Worm (Caenorhabditis elegans) whole organism, young adult: ENCODE results near the gene lact-2.

Experiments used
- C06A6.2 ChIP-seq: fragments of 200-800 bp; sonication (Bioruptor generic); conservative IDR thresholded peaks from 2 replicates; pipeline ENCODE4 v1.3.6; 2022; ENCODE audit warnings: missing genetic modification characterization, missing compliant biosample characterization
- F33H1.4 ChIP-seq: fragments of 200-800 bp; sonication (Bioruptor generic); IDR thresholded peaks from 2 replicates; pipeline ENCODE4 v1.3.6; 2022; ENCODE audit warnings: missing genetic modification reagents, missing genetic modification characterization, missing compliant biosample characterization
- F37B4.10 ChIP-seq: fragments of 200-800 bp; sonication (Bioruptor generic); IDR thresholded peaks from 2 replicates; pipeline ENCODE4 v1.3.6; 2022; ENCODE audit warnings: missing genetic modification characterization, missing compliant biosample characterization
- F39B2.1 ChIP-seq: fragments of 200-800 bp; sonication (Bioruptor generic); IDR thresholded peaks from 2 replicates; pipeline ENCODE4 v1.3.6; 2022; ENCODE audit warnings: missing genetic modification reagents, missing genetic modification characterization, missing compliant biosample characterization
- F52B5.7 ChIP-seq: sonication (generic microtip); optimal IDR thresholded peaks from 2 replicates; lab custom pipeline; 2016; ENCODE audit warnings: mild to moderate bottlenecking, missing genetic modification characterization, missing compliant biosample characterization
- F55B11.4 ChIP-seq: sonication (generic microtip); optimal IDR thresholded peaks from 2 replicates; lab custom pipeline; 2016; ENCODE audit warnings: missing compliant biosample characterization, missing genetic modification characterization, borderline replicate concordance; ENCODE audit not compliant: insufficient read depth
- Y53G8AR.9 ChIP-seq: fragments of 200-800 bp; sonication (Bioruptor generic); conservative IDR thresholded peaks from 2 replicates; pipeline ENCODE4 v1.3.6; 2022; ENCODE audit warnings: missing genetic modification reagents, missing genetic modification characterization, missing compliant biosample characterization
- Y79H2A.3 ChIP-seq: fragments of 200-800 bp; sonication (Bioruptor generic); conservative IDR thresholded peaks from 2 replicates; pipeline ENCODE4 v1.3.6; 2022; ENCODE audit warnings: missing genetic modification reagents, missing genetic modification characterization, missing compliant biosample characterization
- akir-1 ChIP-seq: fragments of 200-800 bp; sonication (Bioruptor generic); optimal IDR thresholded peaks from 2 replicates; lab custom pipeline; 2018; ENCODE audit warnings: mild to moderate bottlenecking, missing genetic modification characterization, moderate library complexity, missing compliant biosample characterization
- aptf-3 ChIP-seq: fragments of 200-800 bp; sonication (Bioruptor generic); IDR thresholded peaks from 2 replicates; pipeline ENCODE4 v1.3.6; 2022; ENCODE audit warnings: missing genetic modification characterization, missing compliant biosample characterization
- attf-6 ChIP-seq: fragments of 200-800 bp; sonication (Bioruptor generic); IDR thresholded peaks from 2 replicates; pipeline ENCODE4 v1.3.6; 2022; ENCODE audit warnings: missing genetic modification reagents, missing genetic modification characterization, missing compliant biosample characterization
- bed-2 ChIP-seq: fragments of 200-800 bp; sonication (Bioruptor generic); IDR thresholded peaks from 2 replicates; pipeline ENCODE4 v1.3.6; 2022; ENCODE audit warnings: missing genetic modification reagents, missing genetic modification characterization, missing compliant biosample characterization
- ccch-3 ChIP-seq: fragments of 200-800 bp; sonication (Bioruptor generic); optimal IDR thresholded peaks from 2 replicates; lab custom pipeline; 2018; ENCODE audit warnings: mild to moderate bottlenecking, missing genetic modification characterization, missing compliant biosample characterization
- cebp-2 ChIP-seq: fragments of 200-800 bp; sonication (Bioruptor generic); IDR thresholded peaks from 2 replicates; pipeline ENCODE4 v1.3.6; 2022; ENCODE audit warnings: missing genetic modification characterization, missing compliant biosample characterization
- ceh-58 ChIP-seq: fragments of 200-800 bp; sonication (Bioruptor generic); IDR thresholded peaks from 2 replicates; pipeline ENCODE4 v1.3.6; 2022; ENCODE audit warnings: missing genetic modification characterization, missing compliant biosample characterization
- chd-7 ChIP-seq: sonication (generic microtip); optimal IDR thresholded peaks from 2 replicates; lab custom pipeline; 2016; ENCODE audit warnings: mild to moderate bottlenecking, missing genetic modification characterization, moderate library complexity, missing compliant biosample characterization
- dox-1 ChIP-seq: fragments of 200-800 bp; sonication (Bioruptor generic); IDR thresholded peaks from 2 replicates; pipeline ENCODE4 v1.3.6; 2022; ENCODE audit warnings: missing genetic modification reagents, missing genetic modification characterization, missing compliant biosample characterization
- dpl-1 ChIP-seq: fragments of 150-350 bp; optimal IDR thresholded peaks from 2 replicates; lab custom pipeline; 2014; ENCODE audit warnings: missing biosample characterization, missing genetic modification reagents, missing genetic modification characterization
- egl-18 ChIP-seq: fragments of 200-800 bp; sonication (Bioruptor generic); IDR thresholded peaks from 2 replicates; pipeline ENCODE4 v1.3.6; 2022; ENCODE audit warnings: missing genetic modification reagents, missing genetic modification characterization, missing compliant biosample characterization
- him-1 ChIP-seq: sonication (generic microtip); optimal IDR thresholded peaks from 2 replicates; lab custom pipeline; 2016; ENCODE audit warnings: missing genotype, missing genetic modification reagents, missing genetic modification characterization, missing compliant biosample characterization
- hlh-12 ChIP-seq: sonication (generic microtip); optimal IDR thresholded peaks from 2 replicates; lab custom pipeline; 2016; ENCODE audit warnings: missing genetic modification characterization, missing compliant biosample characterization
- hlh-26 ChIP-seq: fragments of 200-800 bp; sonication (Bioruptor generic); conservative IDR thresholded peaks from 2 replicates; pipeline ENCODE4 v1.3.6; 2022; ENCODE audit warnings: missing genetic modification reagents, missing genetic modification characterization, missing compliant biosample characterization
- lin-26 ChIP-seq: fragments of 200-800 bp; sonication (Bioruptor generic); IDR thresholded peaks from 2 replicates; pipeline ENCODE4 v1.3.6; 2022; ENCODE audit warnings: missing genetic modification reagents, missing genetic modification characterization, missing compliant biosample characterization
- lin-35 ChIP-seq, 3 experiments: fragments of 150-350 bp in 2 of 3; sonication (generic microtip) in 1 of 3; optimal IDR thresholded peaks; 2 replicates each; lab custom pipeline; 2014 to 2018; ENCODE audit warnings: missing biosample characterization in 3 of 3, missing genetic modification characterization in 3 of 3, missing genetic modification reagents in 3 of 3
- lsl-1 ChIP-seq: fragments of 200-800 bp; sonication (Bioruptor generic); optimal IDR thresholded peaks from 2 replicates; lab custom pipeline; 2018; ENCODE audit warnings: mild to moderate bottlenecking, missing genetic modification characterization, moderate library complexity, missing compliant biosample characterization
- lsy-27 ChIP-seq: sonication (generic microtip); optimal IDR thresholded peaks from 2 replicates; lab custom pipeline; 2017; ENCODE audit warnings: missing genetic modification characterization, mild to moderate bottlenecking, missing compliant biosample characterization, antibody characterized with exemption, missing genotype, borderline replicate concordance; ENCODE audit not compliant: insufficient read depth
- madf-10 ChIP-seq: sonication (generic microtip); optimal IDR thresholded peaks from 2 replicates; lab custom pipeline; 2016; ENCODE audit warnings: mild to moderate bottlenecking, missing genetic modification characterization, missing compliant biosample characterization
- madf-8 ChIP-seq: fragments of 200-800 bp; sonication (Bioruptor generic); conservative IDR thresholded peaks from 2 replicates; pipeline ENCODE4 v1.3.6; 2022; ENCODE audit warnings: missing genetic modification reagents, missing genetic modification characterization, missing compliant biosample characterization
- mcd-1 ChIP-seq: fragments of 200-800 bp; sonication (Bioruptor generic); IDR thresholded peaks from 2 replicates; pipeline ENCODE4 v1.3.6; 2022; ENCODE audit warnings: missing genetic modification reagents, missing genetic modification characterization, missing compliant biosample characterization
- mes-4 ChIP-seq: sonication (generic microtip); optimal IDR thresholded peaks from 2 replicates; lab custom pipeline; 2016; ENCODE audit warnings: missing genotype, missing genetic modification characterization, missing compliant biosample characterization
- mxl-1 ChIP-seq: sonication (generic microtip); optimal IDR thresholded peaks from 2 replicates; lab custom pipeline; 2016; ENCODE audit warnings: missing genetic modification characterization, missing compliant biosample characterization
- nfya-1 ChIP-seq: sonication (generic microtip); optimal IDR thresholded peaks from 2 replicates; lab custom pipeline; 2017; ENCODE audit warnings: antibody characterized with exemption, missing compliant biosample characterization, missing genetic modification characterization, borderline replicate concordance; ENCODE audit not compliant: insufficient read depth
- nfya-2 ChIP-seq: fragments of 200-800 bp; sonication (Bioruptor generic); IDR thresholded peaks from 2 replicates; pipeline ENCODE4 v1.3.6; 2022; ENCODE audit warnings: missing genetic modification reagents, missing genetic modification characterization, missing compliant biosample characterization
- nhr-120 ChIP-seq: fragments of 200-800 bp; sonication (Bioruptor generic); IDR thresholded peaks from 2 replicates; pipeline ENCODE4 v1.3.6; 2022; ENCODE audit warnings: missing genetic modification characterization, missing compliant biosample characterization
- nhr-179 ChIP-seq: sonication (generic microtip); optimal IDR thresholded peaks from 2 replicates; lab custom pipeline; 2016; ENCODE audit warnings: mild to moderate bottlenecking, missing genetic modification characterization, missing compliant biosample characterization
- nhr-90 ChIP-seq: sonication (generic microtip); optimal IDR thresholded peaks from 2 replicates; lab custom pipeline; 2016; ENCODE audit warnings: missing genotype, mild to moderate bottlenecking, missing genetic modification characterization, missing compliant biosample characterization
- pbrm-1 ChIP-seq: fragments of 200-800 bp; sonication (Bioruptor generic); IDR thresholded peaks from 2 replicates; pipeline ENCODE4 v1.3.6; 2022; ENCODE audit warnings: missing genetic modification reagents, missing genetic modification characterization, missing compliant biosample characterization
- rec-8 ChIP-seq, 2 experiments: sonication (generic microtip); optimal IDR thresholded peaks; 2 replicates each; lab custom pipeline; 2016; ENCODE audit warnings: mild to moderate bottlenecking in 2 of 2, missing genetic modification characterization in 2 of 2, missing genetic modification reagents in 2 of 2, missing genotype in 2 of 2, missing biosample characterization in 1 of 2, missing compliant biosample characterization in 1 of 2, moderate library complexity in 1 of 2
- sea-2 ChIP-seq: fragments of 200-800 bp; sonication (Bioruptor generic); IDR thresholded peaks from 2 replicates; pipeline ENCODE4 v1.3.6; 2022; ENCODE audit warnings: missing genetic modification characterization, missing compliant biosample characterization
- snpc-1.1 ChIP-seq: sonication (generic microtip); optimal IDR thresholded peaks from 2 replicates; lab custom pipeline; 2017; ENCODE audit warnings: missing genetic modification characterization, mild to moderate bottlenecking, missing compliant biosample characterization, antibody characterized with exemption, moderate library complexity, missing genotype, missing genetic modification reagents; ENCODE audit not compliant: insufficient read depth
- snpc-4 ChIP-seq, 5 experiments: fragments of 150-350 bp in 1 of 5; sonication (generic microtip) in 4 of 5; optimal IDR thresholded peaks; 2 replicates each; lab custom pipeline; 2014 to 2018; ENCODE audit warnings: missing genetic modification characterization in 5 of 5, missing biosample characterization in 3 of 5, antibody characterized with exemption in 2 of 5, mild to moderate bottlenecking in 2 of 5, missing compliant biosample characterization in 2 of 5, missing genotype in 2 of 5, moderate library complexity in 2 of 5, missing genetic modification reagents in 1 of 5
- tlf-1 ChIP-seq: fragments of 200-800 bp; sonication (Bioruptor generic); optimal IDR thresholded peaks from 2 replicates; lab custom pipeline; 2018; ENCODE audit warnings: mild to moderate bottlenecking, missing genetic modification characterization, missing compliant biosample characterization
- unc-130 ChIP-seq: sonication (generic microtip); optimal IDR thresholded peaks from 2 replicates; lab custom pipeline; 2016; ENCODE audit warnings: missing genetic modification reagents, missing genetic modification characterization, missing compliant biosample characterization
- zim-3 ChIP-seq: sonication (generic microtip); optimal IDR thresholded peaks from 2 replicates; lab custom pipeline; 2017; ENCODE audit warnings: mild to moderate bottlenecking, missing genetic modification characterization, moderate library complexity, missing compliant biosample characterization
- ztf-28 ChIP-seq: fragments of 200-800 bp; sonication (Bioruptor generic); IDR thresholded peaks from 2 replicates; pipeline ENCODE4 v1.3.6; 2022; ENCODE audit warnings: missing genetic modification reagents, missing genetic modification characterization, missing compliant biosample characterization
- ztf-6 ChIP-seq: fragments of 200-800 bp; sonication (Bioruptor generic); IDR thresholded peaks from 2 replicates; pipeline ENCODE4 v1.3.6; 2022; ENCODE audit warnings: missing genetic modification reagents, missing genetic modification characterization, missing compliant biosample characterization

Gene lact-2

ce11 chrII:10098428-10098827 lies 3.8 kb downstream of the lact-2 start (continued):
- TF ChIP-seq pbrm-1 (0 out of 2 replicates have a peak, but pooled peaks have one; percentile 17), attf-6 (no peak), F52B5.7 (tag; lab: Kevin White, UChicago) (peak; percentile 51)

ce11 chrII:10099072-10099471 lies 4.4 kb downstream of the lact-2 start:
- TF ChIP-seq bed-2 (GFP tag; lab: Robert Waterston, UW) (no peak), dpl-1 (GFP tag; lab: Kevin White, UChicago) (no peak), egl-18 (GFP tag; lab: Robert Waterston, UW) (no peak), lin-26 (GFP tag; lab: Robert Waterston, UW) (no peak), snpc-1.1 (tag; lab: Kevin White, UChicago) (no peak), madf-10 (tag; lab: Kevin White, UChicago) (no peak), lsy-27 (no peak), him-1 (no peak), F37B4.10 (GFP tag; lab: Robert Waterston, UW) (no peak), akir-1 (GFP tag; lab: Kevin White, UChicago) (no peak), nfya-2 (GFP tag; lab: Robert Waterston, UW) (no peak), hlh-12 (no peak), tlf-1 (no peak), ztf-28 (no peak), lsl-1 (GFP tag; lab: Kevin White, UChicago) (no peak), ztf-6 (no peak), F33H1.4 (GFP tag; lab: Robert Waterston, UW) (no peak), nhr-90 (tag; lab: Kevin White, UChicago) (no peak)

ce11 chrII:10099804-10100360 lies 5.2 kb downstream of the lact-2 start, which contains the start of the genes pas-7 and puf-12:
TSS of gene pas-7 (minus strand) at chrII:10099854.
TSS of gene puf-12 (plus strand) at chrII:10100310.
- TF ChIP-seq F39B2.1 (GFP tag; lab: Robert Waterston, UW) (no peak), mcd-1 (GFP tag; lab: Robert Waterston, UW) (no peak), F33H1.4 (GFP tag; lab: Robert Waterston, UW) (peak; percentile 69), unc-130 (GFP tag; lab: Kevin White, UChicago) (no peak), pbrm-1 (no peak), madf-8 (no peak), ceh-58 (GFP tag; lab: Robert Waterston, UW) (no peak), nfya-1 (tag; lab: Kevin White, UChicago) (no peak), zim-3 (tag; lab: Kevin White, UChicago) (no peak), nhr-120 (no peak), F52B5.7 (tag; lab: Kevin White, UChicago) (no peak), cebp-2 (no peak), nhr-90 (tag; lab: Kevin White, UChicago) (no peak), chd-7 (no peak), F55B11.4 (tag; lab: Kevin White, UChicago) (no peak), Y53G8AR.9 (no peak), snpc-4 (GFP tag; optimal IDR thresholded peaks at IDR 0.05; lab: Kevin White, UChicago) (no peak), snpc-4 (tag; optimal IDR thresholded peaks at IDR 0.05; lab: Kevin White, UChicago) (no peak), hlh-26 (GFP tag; lab: Robert Waterston, UW) (no peak), rec-8 (tag; optimal IDR thresholded peaks at IDR 0.05; lab: Kevin White, UChicago) (no peak), mxl-1 (tag; lab: Kevin White, UChicago) (no peak), nhr-179 (tag; lab: Kevin White, UChicago) (no peak), aptf-3 (GFP tag; lab: Robert Waterston, UW) (no peak), Y79H2A.3 (GFP tag; lab: Robert Waterston, UW) (no peak), ccch-3 (GFP tag; lab: Kevin White, UChicago) (no peak), C06A6.2 (GFP tag; lab: Robert Waterston, UW) (no peak), dox-1 (GFP tag; lab: Robert Waterston, UW) (no peak), lin-35 (GFP tag; optimal IDR thresholded peaks at IDR 0.05; lab: Kevin White, UChicago) (no peak), sea-2 (GFP tag; lab: Robert Waterston, UW) (no peak), mes-4 (tag; lab: Kevin White, UChicago) (no peak)
